Fruit fly (Drosophila melanogaster) whole organism, adult: ENCODE results near the gene Mpv17.
A peak's percentile ranks its signal among the peaks of the same experiment; 100 is the strongest.

Source experiments
- CG11617 ChIP-seq: fragments of 200-800 bp; sonication (Bioruptor generic); optimal IDR thresholded peaks from 2 replicates; lab custom pipeline; 2017; ENCODE audit warnings: mild to moderate bottlenecking, missing biosample characterization, missing genetic modification reagents, missing genetic modification characterization
- CG1620 ChIP-seq: fragments of 200-800 bp; sonication (Bioruptor generic); optimal IDR thresholded peaks from 2 replicates; lab custom pipeline; 2016; ENCODE audit warnings: missing biosample characterization, missing genetic modification characterization
- CG33017 ChIP-seq: fragments of 200-800 bp; sonication (Bioruptor generic); optimal IDR thresholded peaks from 2 replicates; lab custom pipeline; 2018; ENCODE audit warnings: missing biosample characterization, mild to moderate bottlenecking, missing genetic modification characterization, moderate library complexity
- CG7101 ChIP-seq: fragments of 200-800 bp; sonication (Bioruptor generic); optimal IDR thresholded peaks from 2 replicates; lab custom pipeline; 2018; ENCODE audit warnings: missing biosample characterization, mild to moderate bottlenecking, missing genetic modification characterization, moderate library complexity
- Clk ChIP-seq: fragments of 200-800 bp; sonication (Bioruptor generic); optimal IDR thresholded peaks from 2 replicates; lab custom pipeline; 2017; ENCODE audit warnings: missing biosample characterization, missing genetic modification characterization
- Hr96 ChIP-seq: fragments of 200-800 bp; sonication (Bioruptor generic); optimal IDR thresholded peaks from 2 replicates; lab custom pipeline; 2016; ENCODE audit warnings: missing biosample characterization, missing genetic modification characterization
- Mnt ChIP-seq: fragments of 200-800 bp; sonication (Bioruptor generic); optimal IDR thresholded peaks from 2 replicates; lab custom pipeline; 2016; ENCODE audit warnings: missing biosample characterization, mild to moderate bottlenecking, missing genetic modification characterization
- cnc ChIP-seq, 2 experiments: fragments of >200 bp; optimal IDR thresholded peaks; 2 replicates each; lab custom pipeline; 2017
- kay ChIP-seq: fragments of 200-800 bp; sonication (Bioruptor generic); peaks from one replicate; lab custom pipeline; 2016; ENCODE audit warnings: missing biosample characterization, missing genetic modification characterization, borderline replicate concordance
- ovo ChIP-seq: fragments of 200-800 bp; sonication (Bioruptor generic); optimal IDR thresholded peaks from 2 replicates; lab custom pipeline; 2016; ENCODE audit warnings: missing biosample characterization, missing genetic modification characterization
- toe ChIP-seq: fragments of 200-800 bp; sonication (Bioruptor generic); optimal IDR thresholded peaks from 2 replicates; lab custom pipeline; 2016; ENCODE audit warnings: missing biosample characterization, missing genetic modification characterization

DNA sequence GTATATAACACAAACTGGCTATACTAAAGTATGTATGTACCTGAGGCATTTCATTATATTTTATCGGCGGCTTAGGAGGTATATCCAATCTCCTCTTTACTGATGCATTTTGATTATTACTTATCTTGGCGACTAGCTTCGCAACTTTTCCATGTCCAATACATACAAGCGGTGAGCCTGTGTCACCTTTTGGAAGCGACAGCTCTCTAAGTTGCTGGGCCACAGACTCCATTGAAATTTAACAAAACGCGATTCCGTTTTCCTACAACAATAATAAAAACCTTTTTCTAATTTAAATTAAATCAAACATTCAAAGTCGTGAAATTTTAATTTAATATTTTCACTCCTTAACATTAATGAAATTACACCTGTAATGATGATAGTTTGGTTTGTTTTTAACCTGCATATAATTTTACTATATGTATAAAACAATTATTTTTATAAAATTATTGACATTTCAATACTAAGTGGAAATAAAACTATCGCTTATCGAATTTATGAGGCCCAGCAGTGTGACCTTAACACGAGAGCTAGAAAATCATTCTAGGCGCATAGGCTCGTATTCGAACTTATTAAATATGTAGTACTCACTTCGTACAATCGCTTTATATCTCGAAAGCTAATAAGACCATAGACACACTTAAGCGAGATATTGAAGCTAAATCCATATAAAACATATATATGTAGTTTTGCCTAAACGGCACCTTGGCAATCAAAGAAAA lies 31.4 kb upstream of the Mpv17 start, which contains the start of gene apolpp:
- peak; percentile 3 for TF ChIP-seq CG1620 (GFP tag; lab: Kevin White, UChicago)
- peak; percentile 42 for TF ChIP-seq toe (GFP tag; lab: Kevin White, UChicago)
- no peak for TF ChIP-seq CG33017
- TF ChIP-seq kay (GFP tag; lab: Kevin White, UChicago), result peak; percentile 54
- TF ChIP-seq cnc (optimal IDR thresholded peaks at IDR 0.05; lab: Kevin White, UChicago), result no peak
- TF ChIP-seq ovo (GFP tag; lab: Kevin White, UChicago), result no peak
- no peak for TF ChIP-seq Mnt (GFP tag; lab: Kevin White, UChicago)
- TF ChIP-seq Clk, result no peak
- no peak for TF ChIP-seq Hr96 (GFP tag; lab: Kevin White, UChicago)
- TF ChIP-seq CG11617 (GFP tag; lab: Kevin White, UChicago), result no peak
- TF ChIP-seq CG7101 (tag; lab: Kevin White, UChicago), result peak; percentile 12
